Worm (Caenorhabditis elegans) whole organism, mixed stage, embryonic: ENCODE data around the gene add-2.
A peak's percentile ranks its signal among the peaks of the same experiment; 100 is the strongest.

ENCODE experiments used
- bed-3 ChIP-seq: fragments of 200-800 bp; sonication (Bioruptor generic); optimal IDR thresholded peaks from 3 replicates; lab custom pipeline; 2018; ENCODE audit warnings: mild to moderate bottlenecking, missing genetic modification characterization, moderate library complexity, missing compliant biosample characterization
- blmp-1 ChIP-seq: fragments of 150-350 bp; optimal IDR thresholded peaks from 2 replicates; lab custom pipeline; 2014; ENCODE audit warnings: missing biosample characterization, missing genetic modification characterization
- ceh-43 ChIP-seq: fragments of 200-800 bp; sonication (Bioruptor generic); optimal IDR thresholded peaks from 2 replicates; lab custom pipeline; 2018; ENCODE audit warnings: mild to moderate bottlenecking, missing genetic modification characterization, moderate library complexity, missing compliant biosample characterization
- ceh-83 ChIP-seq: fragments of 200-800 bp; sonication (Bioruptor generic); optimal IDR thresholded peaks from 2 replicates; lab custom pipeline; 2018; ENCODE audit warnings: mild to moderate bottlenecking, missing genetic modification characterization, missing compliant biosample characterization
- ces-1 ChIP-seq: fragments of 150-350 bp; optimal IDR thresholded peaks from 2 replicates; lab custom pipeline; 2014; ENCODE audit warnings: missing biosample characterization, missing genetic modification reagents, missing genetic modification characterization
- elt-1 ChIP-seq: sonication (generic microtip); optimal IDR thresholded peaks from 2 replicates; lab custom pipeline; 2017; ENCODE audit warnings: missing genetic modification characterization, mild to moderate bottlenecking, missing compliant biosample characterization, antibody characterized with exemption, moderate library complexity, borderline replicate concordance; ENCODE audit not compliant: insufficient read depth
- elt-3 ChIP-seq: fragments of 150-350 bp; optimal IDR thresholded peaks from 2 replicates; lab custom pipeline; 2014; ENCODE audit warnings: missing biosample characterization, missing genetic modification characterization
- ham-2 ChIP-seq: fragments of 200-800 bp; sonication (Bioruptor generic); optimal IDR thresholded peaks from 2 replicates; lab custom pipeline; 2018; ENCODE audit warnings: mild to moderate bottlenecking, missing genetic modification characterization, missing compliant biosample characterization
- hlh-1 ChIP-seq: fragments of 150-350 bp; optimal IDR thresholded peaks from 2 replicates; lab custom pipeline; 2014; ENCODE audit warnings: missing biosample characterization, missing genetic modification reagents, missing genetic modification characterization
- lin-13 ChIP-seq: fragments of 150-350 bp; optimal IDR thresholded peaks from 2 replicates; lab custom pipeline; 2014; ENCODE audit warnings: missing biosample characterization, missing genetic modification characterization
- lin-32 ChIP-seq: fragments of 200-800 bp; sonication (Bioruptor generic); optimal IDR thresholded peaks from 2 replicates; lab custom pipeline; 2018; ENCODE audit warnings: mild to moderate bottlenecking, missing genetic modification characterization, missing compliant biosample characterization
- lsy-2 ChIP-seq: fragments of 150-350 bp; optimal IDR thresholded peaks from 2 replicates; lab custom pipeline; 2014; ENCODE audit warnings: missing biosample characterization, missing genetic modification characterization
- mab-5 ChIP-seq: fragments of 150-350 bp; optimal IDR thresholded peaks from 2 replicates; lab custom pipeline; 2014; ENCODE audit warnings: missing biosample characterization, missing genetic modification characterization
- mep-1 ChIP-seq: fragments of 150-350 bp; optimal IDR thresholded peaks from 2 replicates; lab custom pipeline; 2017; ENCODE audit warnings: missing biosample characterization, missing genetic modification reagents, missing genetic modification characterization, inconsistent platforms
- mls-2 ChIP-seq: sonication (generic microtip); optimal IDR thresholded peaks from 2 replicates; lab custom pipeline; 2016; ENCODE audit warnings: mild to moderate bottlenecking, missing genetic modification characterization, moderate library complexity, missing compliant biosample characterization
- nhr-12 ChIP-seq: fragments of 150-350 bp; optimal IDR thresholded peaks from 2 replicates; lab custom pipeline; 2014; ENCODE audit warnings: missing biosample characterization, missing genetic modification characterization
- nhr-2 ChIP-seq: fragments of 150-350 bp; optimal IDR thresholded peaks from 2 replicates; lab custom pipeline; 2014; ENCODE audit warnings: missing biosample characterization, missing genetic modification characterization
- nhr-237 ChIP-seq: fragments of 150-350 bp; optimal IDR thresholded peaks from 2 replicates; lab custom pipeline; 2014; ENCODE audit warnings: missing biosample characterization, missing genetic modification characterization
- nhr-28 ChIP-seq: fragments of 150-350 bp; optimal IDR thresholded peaks from 2 replicates; lab custom pipeline; 2014; ENCODE audit warnings: missing biosample characterization, missing genetic modification characterization
- pha-4 ChIP-seq: fragments of 150-350 bp; optimal IDR thresholded peaks from 2 replicates; lab custom pipeline; 2018; ENCODE audit warnings: missing biosample characterization, missing genetic modification reagents, missing genetic modification characterization
- sem-2 ChIP-seq: fragments of 200-800 bp; sonication (Bioruptor generic); optimal IDR thresholded peaks from 2 replicates; lab custom pipeline; 2018; ENCODE audit warnings: mild to moderate bottlenecking, missing genetic modification characterization, missing compliant biosample characterization
- sptf-1 ChIP-seq: sonication (generic microtip); optimal IDR thresholded peaks from 2 replicates; lab custom pipeline; 2017; ENCODE audit warnings: mild to moderate bottlenecking, missing genetic modification characterization, moderate library complexity, missing compliant biosample characterization
- tbx-8 ChIP-seq: fragments of 200-800 bp; sonication (Bioruptor generic); optimal IDR thresholded peaks from 2 replicates; lab custom pipeline; 2018; ENCODE audit warnings: mild to moderate bottlenecking, missing genetic modification characterization, moderate library complexity, missing compliant biosample characterization
- unc-120 ChIP-seq: sonication (generic microtip); optimal IDR thresholded peaks from 2 replicates; lab custom pipeline; 2017; ENCODE audit warnings: missing genetic modification characterization, missing compliant biosample characterization; ENCODE audit not compliant: poor library complexity, severe bottlenecking
- unc-62 ChIP-seq: fragments of 150-350 bp; optimal IDR thresholded peaks from 2 replicates; lab custom pipeline; 2014; ENCODE audit warnings: missing biosample characterization, missing genetic modification reagents, missing genetic modification characterization
- zip-8 ChIP-seq: fragments of 150-350 bp; optimal IDR thresholded peaks from 2 replicates; lab custom pipeline; 2014; ENCODE audit warnings: missing biosample characterization, missing genetic modification characterization
- ztf-11 ChIP-seq: fragments of 150-350 bp; optimal IDR thresholded peaks from 2 replicates; lab custom pipeline; 2014; ENCODE audit warnings: missing biosample characterization, missing genetic modification characterization

add-2 gene

DNA sequence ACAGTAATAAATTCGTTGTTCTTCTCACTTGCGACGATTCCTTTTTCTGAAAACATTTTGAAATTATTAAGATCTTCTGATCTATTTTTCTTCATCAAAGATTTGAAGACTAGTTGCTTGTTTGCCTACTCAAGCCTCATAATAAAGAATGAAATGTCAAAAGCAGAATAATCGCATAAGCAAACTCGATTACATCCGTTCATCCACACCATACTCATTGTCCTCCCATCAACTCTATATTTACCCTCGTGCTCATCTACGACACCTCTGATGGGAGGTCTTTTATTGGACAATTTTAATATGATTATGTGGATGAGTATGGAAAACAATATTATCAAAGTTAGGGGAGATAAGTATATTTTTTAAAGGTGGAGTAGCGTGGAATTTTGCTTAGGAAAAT is 20.6 kb upstream of the add-2 start:
- TF ChIP-seq pha-4 (tag; lab: Kevin White, UChicago) (no peak), nhr-2 (no peak), ces-1 (peak; percentile 73), mep-1 (tag; lab: Kevin White, UChicago) (no peak), lsy-2 (no peak), ztf-11 (no peak), hlh-1 (tag; lab: Kevin White, UChicago) (no peak)
- TF ChIP-seq, all 35 proteins: peak for 1

DNA sequence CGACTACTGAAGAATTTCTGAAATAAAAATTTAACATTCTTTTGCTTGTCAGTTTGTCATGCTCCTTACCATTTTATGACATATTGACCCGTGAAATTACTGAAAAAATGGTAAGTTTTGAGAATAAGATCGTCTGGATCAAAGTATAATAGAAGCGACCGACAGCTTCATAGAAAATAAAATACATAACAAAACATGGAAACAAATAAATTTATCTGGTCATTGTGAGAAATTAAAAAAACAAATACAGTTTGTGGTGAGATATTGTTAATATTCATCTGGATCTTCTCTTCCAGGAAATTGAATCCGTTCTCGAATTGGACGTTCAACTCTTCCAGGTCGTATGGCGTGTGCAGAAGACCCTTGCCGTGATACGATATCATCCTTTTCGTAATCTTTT is 18.9 kb upstream of the add-2 start, which contains the start of gene pkc-1:
Gene pkc-1 (minus strand): TSS at position 101 of the 400 bp plus-strand sequence.
- TF ChIP-seq ceh-43 (no peak), unc-120 (tag; lab: Kevin White, UChicago) (no peak), lin-13 (no peak), mls-2 (tag; lab: Kevin White, UChicago) (no peak), bed-3 (GFP tag; lab: Kevin White, UChicago) (no peak), elt-3 (tag; lab: Kevin White, UChicago) (no peak), unc-62 (GFP tag; lab: Kevin White, UChicago) (no peak), blmp-1 (tag; lab: Kevin White, UChicago) (no peak), mab-5 (tag; lab: Kevin White, UChicago) (no peak), elt-1 (no peak), ceh-83 (no peak), ztf-11 (no peak), sptf-1 (tag; lab: Kevin White, UChicago) (no peak), nhr-237 (tag; lab: Kevin White, UChicago) (no peak)

DNA sequence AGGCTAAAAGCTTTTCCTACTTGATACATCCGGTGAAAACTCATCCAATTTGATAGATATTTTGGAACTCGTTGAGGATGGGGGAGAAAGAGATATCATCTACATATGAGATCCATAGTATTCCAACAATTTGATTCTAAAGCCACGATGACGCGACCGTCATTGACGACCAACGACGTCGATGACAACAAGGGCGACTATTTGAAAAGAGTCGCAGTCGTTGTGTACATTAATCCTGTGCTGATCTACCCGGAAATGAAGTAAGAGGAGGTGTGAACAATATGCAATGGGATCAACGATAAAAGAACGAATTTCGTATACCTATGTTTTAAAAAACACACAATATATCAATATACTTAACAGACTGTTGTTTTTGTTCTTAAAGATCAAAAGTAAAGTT is 14.9 kb upstream of the add-2 start:
- no peak for TF ChIP-seq tbx-8
- TF ChIP-seq mep-1 (tag; lab: Kevin White, UChicago) = no peak
- TF ChIP-seq unc-62 (GFP tag; lab: Kevin White, UChicago) = no peak
- TF ChIP-seq unc-120 (tag; lab: Kevin White, UChicago) = no peak
- no peak for TF ChIP-seq pha-4 (tag; lab: Kevin White, UChicago)
- TF ChIP-seq nhr-28 (tag; lab: Kevin White, UChicago) = no peak
- TF ChIP-seq zip-8 (tag; lab: Kevin White, UChicago) = no peak
- TF ChIP-seq lin-32 (GFP tag; lab: Kevin White, UChicago) = no peak
- TF ChIP-seq ceh-43 = no peak
- TF ChIP-seq bed-3 (GFP tag; lab: Kevin White, UChicago) = no peak
- TF ChIP-seq sptf-1 (tag; lab: Kevin White, UChicago) = no peak
- no peak for TF ChIP-seq nhr-12 (tag; lab: Kevin White, UChicago)
- TF ChIP-seq blmp-1 (tag; lab: Kevin White, UChicago) = no peak

DNA sequence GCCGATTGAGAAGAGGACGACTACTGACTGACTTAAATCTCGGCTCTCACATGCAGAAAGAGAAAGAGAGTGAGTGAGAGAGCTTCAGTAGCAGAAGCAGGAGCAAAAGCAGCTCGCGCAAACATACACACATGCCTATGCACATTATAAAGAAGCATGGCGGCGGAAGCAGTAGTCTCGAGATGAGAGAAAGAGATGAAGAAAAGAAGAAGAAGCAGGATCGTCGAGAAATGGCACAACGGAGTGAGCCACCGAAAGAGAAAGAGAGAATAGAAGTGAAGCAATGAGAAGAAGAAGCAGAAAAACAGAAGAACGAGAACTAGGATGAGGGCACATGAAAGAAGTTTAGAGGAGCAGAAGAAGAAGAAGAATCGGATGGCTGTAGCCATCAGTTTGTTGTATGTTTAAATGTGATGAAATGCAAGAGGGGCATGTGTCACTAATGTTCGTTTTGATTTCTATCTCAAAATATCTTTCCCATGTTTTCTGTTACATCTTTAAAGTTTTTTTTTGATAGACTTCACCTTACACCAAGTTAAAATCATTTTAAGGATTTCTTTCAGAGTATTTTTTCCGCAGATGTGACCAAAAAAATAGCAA is 13.8 kb upstream of the add-2 start:
- TF ChIP-seq sem-2 (GFP tag; lab: Kevin White, UChicago) = no peak
- no peak for TF ChIP-seq lsy-2
- no peak for TF ChIP-seq bed-3 (GFP tag; lab: Kevin White, UChicago)
- TF ChIP-seq hlh-1 (tag; lab: Kevin White, UChicago) = peak; percentile 17
- no peak for TF ChIP-seq ham-2
- peak; percentile 4 for TF ChIP-seq lin-13
- TF ChIP-seq unc-62 (GFP tag; lab: Kevin White, UChicago) = peak; percentile 66
- TF ChIP-seq unc-120 (tag; lab: Kevin White, UChicago) = peak; percentile 81
- TF ChIP-seq ces-1 = peak; percentile 65

DNA sequence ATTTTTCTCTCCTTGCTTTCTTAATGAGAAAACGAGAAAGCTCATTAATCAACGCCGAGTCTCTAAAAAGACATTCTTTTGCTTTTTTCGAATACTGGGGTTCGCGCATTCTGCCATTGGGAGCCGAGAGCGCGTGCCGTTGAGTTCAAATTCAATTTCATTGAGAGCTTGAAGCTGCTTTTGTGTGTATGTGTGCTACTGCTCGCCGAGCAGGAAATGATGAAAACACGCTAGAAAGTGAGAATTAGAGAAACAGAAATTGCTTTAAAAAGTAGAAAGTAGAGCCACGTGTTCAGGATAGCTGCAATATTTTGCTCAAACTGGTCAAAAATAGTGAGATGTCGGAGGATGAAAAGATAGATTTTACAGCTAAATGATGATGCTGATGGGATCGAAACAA is 12.5 kb upstream of the add-2 start:
- TF ChIP-seq unc-120 (tag; lab: Kevin White, UChicago) = peak; percentile 19
- no peak for TF ChIP-seq nhr-12 (tag; lab: Kevin White, UChicago)
- TF ChIP-seq mls-2 (tag; lab: Kevin White, UChicago) = no peak
- TF ChIP-seq ces-1 = peak; percentile 93

DNA sequence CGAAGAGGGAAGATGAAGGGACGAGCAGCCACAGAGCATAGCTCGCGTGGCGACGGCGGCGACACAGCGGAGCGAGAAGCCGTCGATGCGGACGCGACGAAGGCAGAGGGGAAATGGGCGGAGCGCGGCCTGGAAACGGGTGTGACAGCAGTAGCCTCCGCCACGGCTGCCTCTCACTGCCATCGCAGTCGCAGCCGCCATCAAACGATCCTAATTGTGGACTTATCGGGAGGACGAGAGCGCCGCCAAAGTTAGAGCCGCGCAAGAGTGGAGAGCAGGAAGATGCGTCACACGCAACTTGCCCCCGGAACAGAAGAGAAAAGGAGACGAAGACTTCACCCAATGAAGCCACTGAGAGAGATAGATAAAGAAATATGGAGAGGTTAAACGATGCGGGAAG is 11.1 kb upstream of the add-2 start:
- peak; percentile 38 for TF ChIP-seq ces-1
- no peak for TF ChIP-seq tbx-8
- peak; percentile 63 for TF ChIP-seq sptf-1 (tag; lab: Kevin White, UChicago)
- peak; percentile 10 for TF ChIP-seq mls-2 (tag; lab: Kevin White, UChicago)
